Worm (Caenorhabditis elegans): ENCODE measurements around the gene C34F6.12.

DNA sequence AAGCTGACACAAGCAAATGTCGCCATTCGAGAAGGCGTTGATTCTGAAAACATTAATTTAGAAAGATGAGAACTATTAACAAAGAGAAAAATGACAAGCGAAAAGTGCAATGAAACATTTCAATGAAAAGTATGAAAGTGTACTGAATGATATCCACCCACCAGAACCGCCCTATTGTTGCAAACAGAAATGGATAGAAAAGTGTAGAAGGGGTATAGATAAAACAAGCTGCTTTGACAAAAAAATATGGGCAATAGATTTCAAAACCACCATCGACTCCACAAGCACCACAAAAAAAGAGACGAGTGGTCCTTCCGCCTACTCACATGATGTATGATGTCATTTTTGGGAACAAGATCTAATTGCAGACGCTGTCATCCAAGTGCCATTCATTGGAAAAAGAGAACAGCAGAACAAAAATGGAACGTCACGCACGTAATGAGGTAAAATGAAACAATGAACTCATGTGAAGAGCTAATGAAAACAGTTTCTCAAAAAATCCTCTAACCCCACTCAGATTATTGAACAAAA, 14.2 kb upstream of the C34F6.12 start, which contains the start of gene C34F6.10:
- no peak for TF ChIP-seq ZK546.5 (tag; optimal IDR thresholded peaks at IDR 0.05)
- no peak for TF ChIP-seq D1046.2 (GFP tag; IDR thresholded peaks at IDR 0.05)
- TF ChIP-seq zip-11 (GFP tag; IDR thresholded peaks at IDR 0.05) = no peak
- TF ChIP-seq F37D6.2 (tag; optimal IDR thresholded peaks at IDR 0.05) = no peak
- TF ChIP-seq nhr-237 (tag; optimal IDR thresholded peaks at IDR 0.05) = no peak

Measured in whole organism, L4 larva.